Fruit fly (Drosophila melanogaster) whole organism, embryonic: ENCODE measurements around the gene Hr4.

Experiments used
- ATbp ChIP-seq: fragments of 200-800 bp; sonication (Bioruptor generic); optimal IDR thresholded peaks from 2 replicates; lab custom pipeline; 2017; ENCODE audit warnings: missing biosample characterization, mild to moderate bottlenecking, missing genetic modification characterization, missing genetic modification reagents
- Ada2b ChIP-seq: fragments of 200-800 bp; sonication (Bioruptor generic); IDR thresholded peaks from 2 replicates; pipeline ENCODE4 v1.3.6; 2022; ENCODE audit warnings: missing biosample characterization, missing genetic modification characterization
- B-H2 ChIP-seq: fragments of 200-800 bp; sonication (Bioruptor generic); optimal IDR thresholded peaks from 2 replicates; lab custom pipeline; 2018; ENCODE audit warnings: missing biosample characterization, mild to moderate bottlenecking, missing genetic modification characterization
- CG12219 ChIP-seq: fragments of 200-800 bp; sonication (Bioruptor generic); optimal IDR thresholded peaks from 3 replicates; lab custom pipeline; 2018; ENCODE audit warnings: missing biosample characterization, mild to moderate bottlenecking, missing genetic modification characterization
- CG13287 ChIP-seq: fragments of 200-800 bp; sonication (Bioruptor generic); IDR thresholded peaks from 2 replicates; pipeline ENCODE4 v1.3.6; 2022; ENCODE audit warnings: missing biosample characterization, missing genetic modification characterization; ENCODE audit not compliant: partially characterized antibody
- CG13775 ChIP-seq: fragments of 200-800 bp; sonication (Bioruptor generic); optimal IDR thresholded peaks from 3 replicates; lab custom pipeline; 2017; ENCODE audit warnings: missing biosample characterization, mild to moderate bottlenecking, missing genetic modification characterization
- CG16779 ChIP-seq: fragments of 200-800 bp; sonication (Bioruptor generic); IDR thresholded peaks from 2 replicates; pipeline ENCODE4 v1.3.6; 2022; ENCODE audit warnings: missing biosample characterization, missing genetic modification characterization
- CG16813 ChIP-seq: fragments of 200-800 bp; sonication (Bioruptor generic); IDR thresholded peaks from 3 replicates; pipeline ENCODE4 v1.3.6; 2022; ENCODE audit warnings: missing biosample characterization, missing genetic modification characterization; ENCODE audit not compliant: partially characterized antibody
- CG17186 ChIP-seq: fragments of 200-800 bp; sonication (Bioruptor generic); optimal IDR thresholded peaks from 3 replicates; lab custom pipeline; 2017; ENCODE audit warnings: missing biosample characterization, missing genetic modification reagents, missing genetic modification characterization
- CG32772 ChIP-seq: fragments of 200-800 bp; sonication (Bioruptor generic); IDR thresholded peaks from 2 replicates; pipeline ENCODE4 v1.3.6; 2022; ENCODE audit warnings: missing biosample characterization, missing genetic modification characterization
- CG4424 ChIP-seq: fragments of 200-800 bp; sonication (Bioruptor generic); optimal IDR thresholded peaks from 3 replicates; lab custom pipeline; 2016; ENCODE audit warnings: missing biosample characterization, missing genetic modification characterization
- CG5245 ChIP-seq: fragments of 200-800 bp; sonication (Bioruptor generic); optimal IDR thresholded peaks from 3 replicates; lab custom pipeline; 2016; ENCODE audit warnings: missing biosample characterization, missing genetic modification characterization
- CG7271 ChIP-seq: fragments of 200-800 bp; sonication (Bioruptor generic); optimal IDR thresholded peaks from 2 replicates; lab custom pipeline; 2018; ENCODE audit warnings: missing biosample characterization, mild to moderate bottlenecking, missing genetic modification characterization, moderate library complexity
- CG7786 ChIP-seq: fragments of 200-800 bp; sonication (Bioruptor generic); optimal IDR thresholded peaks from 2 replicates; lab custom pipeline; 2016; ENCODE audit warnings: missing biosample characterization, missing genetic modification characterization
- CG8388 ChIP-seq: fragments of 200-800 bp; sonication (Bioruptor generic); optimal IDR thresholded peaks from 2 replicates; lab custom pipeline; 2019; ENCODE audit warnings: missing biosample characterization, mild to moderate bottlenecking, missing genetic modification characterization, moderate library complexity
- D ChIP-seq, 2 experiments: fragments of 200-800 bp in 1 of 2; fragments of >200 bp in 1 of 2; sonication (Bioruptor generic) in 1 of 2; optimal IDR thresholded peaks; 2 replicates in 1 of 2; 3 replicates in 1 of 2; lab custom pipeline; 2017; ENCODE audit warnings: mild to moderate bottlenecking in 1 of 2, missing biosample characterization in 1 of 2, missing genetic modification characterization in 1 of 2, missing genetic modification reagents in 1 of 2
- Fer1 ChIP-seq: fragments of 200-800 bp; sonication (Bioruptor generic); optimal IDR thresholded peaks from 2 replicates; lab custom pipeline; 2017; ENCODE audit warnings: missing biosample characterization, mild to moderate bottlenecking, missing genetic modification characterization
- H2.0 ChIP-seq: fragments of 200-800 bp; sonication (Bioruptor generic); IDR thresholded peaks from 2 replicates; pipeline ENCODE4 v1.3.6; 2022; ENCODE audit warnings: missing biosample characterization, missing genetic modification characterization
- Lim3 ChIP-seq: fragments of 200-800 bp; sonication (Bioruptor generic); IDR thresholded peaks from 2 replicates; pipeline ENCODE4 v1.3.6; 2022; ENCODE audit warnings: missing biosample characterization, missing genetic modification characterization
- Lpt ChIP-seq: fragments of >200 bp; optimal IDR thresholded peaks from 2 replicates; lab custom pipeline; 2018; ENCODE audit warnings: missing biosample characterization, missing genetic modification characterization
- Mrtf ChIP-seq: fragments of 200-800 bp; sonication (Bioruptor generic); IDR thresholded peaks from 3 replicates; pipeline ENCODE4 v1.3.6; 2022; ENCODE audit warnings: missing biosample characterization, missing genetic modification characterization
- NC2α ChIP-seq: fragments of 200-800 bp; sonication (Bioruptor generic); optimal IDR thresholded peaks from 2 replicates; lab custom pipeline; 2016; ENCODE audit warnings: missing biosample characterization, missing genetic modification characterization
- PHDP ChIP-seq: fragments of 200-800 bp; sonication (Bioruptor generic); optimal IDR thresholded peaks from 3 replicates; lab custom pipeline; 2018; ENCODE audit warnings: missing biosample characterization, mild to moderate bottlenecking, missing genetic modification characterization, moderate library complexity
- Ravus ChIP-seq: fragments of 200-800 bp; sonication (Bioruptor generic); IDR thresholded peaks from 2 replicates; pipeline ENCODE4 v1.3.6; 2022; ENCODE audit warnings: missing biosample characterization, missing genetic modification characterization
- TFAM ChIP-seq: fragments of 200-800 bp; sonication (Bioruptor generic); optimal IDR thresholded peaks from 2 replicates; lab custom pipeline; 2017; ENCODE audit warnings: missing biosample characterization, missing genetic modification characterization, inconsistent platforms
- Vsx1 ChIP-seq: fragments of 200-800 bp; sonication (Bioruptor generic); optimal IDR thresholded peaks from 2 replicates; lab custom pipeline; 2017; ENCODE audit warnings: missing biosample characterization, mild to moderate bottlenecking, missing genetic modification characterization, missing genetic modification reagents
- abd-A ChIP-seq: fragments of 200-800 bp; sonication (Bioruptor generic); optimal IDR thresholded peaks from 3 replicates; lab custom pipeline; 2019; ENCODE audit warnings: missing biosample characterization, mild to moderate bottlenecking, missing genetic modification characterization, moderate library complexity
- amos ChIP-seq: fragments of 200-800 bp; sonication (Bioruptor generic); IDR thresholded peaks from 2 replicates; pipeline ENCODE4 v1.3.6; 2022; ENCODE audit warnings: missing biosample characterization, missing genetic modification characterization; ENCODE audit not compliant: partially characterized antibody
- bab2 ChIP-seq: fragments of 200-800 bp; sonication (Bioruptor generic); optimal IDR thresholded peaks from 2 replicates; lab custom pipeline; 2016; ENCODE audit warnings: missing biosample characterization, missing genetic modification characterization
- bcd ChIP-seq: fragments of 200-800 bp; sonication (Bioruptor generic); optimal IDR thresholded peaks from 2 replicates; lab custom pipeline; 2017; ENCODE audit warnings: missing biosample characterization, mild to moderate bottlenecking, missing genetic modification characterization
- caup ChIP-seq: fragments of 200-800 bp; sonication (Bioruptor generic); optimal IDR thresholded peaks from 3 replicates; lab custom pipeline; 2017; ENCODE audit warnings: missing biosample characterization, mild to moderate bottlenecking, missing genetic modification characterization, moderate library complexity; ENCODE audit not compliant: severe bottlenecking
- danr ChIP-seq: fragments of 200-800 bp; sonication (Bioruptor generic); IDR thresholded peaks from 2 replicates; pipeline ENCODE4 v1.3.6; 2022; ENCODE audit warnings: missing biosample characterization, missing genetic modification characterization
- disco-r ChIP-seq: fragments of 200-800 bp; sonication (Bioruptor generic); optimal IDR thresholded peaks from 2 replicates; lab custom pipeline; 2016; ENCODE audit warnings: missing biosample characterization, missing genetic modification characterization
- grau ChIP-seq: fragments of 200-800 bp; optimal IDR thresholded peaks from 3 replicates; lab custom pipeline; 2019; ENCODE audit warnings: missing biosample characterization, mild to moderate bottlenecking, missing genetic modification characterization, moderate library complexity
- her ChIP-seq: fragments of 200-800 bp; sonication (Bioruptor generic); optimal IDR thresholded peaks from 2 replicates; lab custom pipeline; 2016; ENCODE audit warnings: missing biosample characterization, missing genetic modification characterization
- jing ChIP-seq: fragments of 200-800 bp; sonication (Bioruptor generic); optimal IDR thresholded peaks from 2 replicates; lab custom pipeline; 2018; ENCODE audit warnings: missing biosample characterization, mild to moderate bottlenecking, missing genetic modification characterization
- kah ChIP-seq: fragments of 200-800 bp; sonication (Bioruptor generic); optimal IDR thresholded peaks from 2 replicates; lab custom pipeline; 2018; ENCODE audit warnings: missing biosample characterization, mild to moderate bottlenecking, missing genetic modification characterization
- mam ChIP-seq: fragments of 200-800 bp; sonication (Bioruptor generic); optimal IDR thresholded peaks from 3 replicates; lab custom pipeline; 2016; ENCODE audit warnings: missing biosample characterization, missing genetic modification characterization
- odd ChIP-seq: fragments of 200-800 bp; sonication (Bioruptor generic); optimal IDR thresholded peaks from 2 replicates; lab custom pipeline; 2017; ENCODE audit warnings: missing biosample characterization, mild to moderate bottlenecking, missing genetic modification characterization
- otp ChIP-seq: fragments of 200-800 bp; sonication (Bioruptor generic); IDR thresholded peaks from 3 replicates; pipeline ENCODE4, ENCODE4 v1.3.6; 2022; ENCODE audit warnings: missing biosample characterization, missing genetic modification characterization
- phol ChIP-seq: fragments of 200-800 bp; sonication (Bioruptor generic); optimal IDR thresholded peaks from 3 replicates; lab custom pipeline; 2018; ENCODE audit warnings: missing biosample characterization, mild to moderate bottlenecking, missing genetic modification characterization, moderate library complexity
- tio ChIP-seq: fragments of 200-800 bp; sonication (Bioruptor generic); optimal IDR thresholded peaks from 2 replicates; lab custom pipeline; 2017; ENCODE audit warnings: missing biosample characterization, missing genetic modification characterization, inconsistent platforms
- tna ChIP-seq: fragments of 200-800 bp; sonication (Bioruptor generic); IDR thresholded peaks from 2 replicates; pipeline ENCODE4 v1.3.6; 2022; ENCODE audit warnings: missing biosample characterization, missing genetic modification characterization; ENCODE audit not compliant: partially characterized antibody
- trem ChIP-seq: fragments of 200-800 bp; optimal IDR thresholded peaks from 3 replicates; lab custom pipeline; 2019; ENCODE audit warnings: missing biosample characterization, mild to moderate bottlenecking, missing genetic modification characterization, moderate library complexity
- tup ChIP-seq: fragments of 200-800 bp; sonication (Bioruptor generic); optimal IDR thresholded peaks from 2 replicates; lab custom pipeline; 2016; ENCODE audit warnings: missing biosample characterization, mild to moderate bottlenecking, missing genetic modification characterization, moderate library complexity
- vfl ChIP-seq: fragments of 200-800 bp; sonication (Bioruptor generic); optimal IDR thresholded peaks from 2 replicates; lab custom pipeline; 2016; ENCODE audit warnings: missing biosample characterization, missing genetic modification characterization
- wek ChIP-seq: fragments of 200-800 bp; sonication (Bioruptor generic); optimal IDR thresholded peaks from 3 replicates; lab custom pipeline; 2018; ENCODE audit warnings: missing biosample characterization, mild to moderate bottlenecking, missing genetic modification characterization, moderate library complexity
- zf30C ChIP-seq: fragments of 200-800 bp; sonication (Bioruptor generic); optimal IDR thresholded peaks from 3 replicates; lab custom pipeline; 2018; ENCODE audit warnings: missing biosample characterization, mild to moderate bottlenecking, missing genetic modification characterization

Gene Hr4

DNA sequence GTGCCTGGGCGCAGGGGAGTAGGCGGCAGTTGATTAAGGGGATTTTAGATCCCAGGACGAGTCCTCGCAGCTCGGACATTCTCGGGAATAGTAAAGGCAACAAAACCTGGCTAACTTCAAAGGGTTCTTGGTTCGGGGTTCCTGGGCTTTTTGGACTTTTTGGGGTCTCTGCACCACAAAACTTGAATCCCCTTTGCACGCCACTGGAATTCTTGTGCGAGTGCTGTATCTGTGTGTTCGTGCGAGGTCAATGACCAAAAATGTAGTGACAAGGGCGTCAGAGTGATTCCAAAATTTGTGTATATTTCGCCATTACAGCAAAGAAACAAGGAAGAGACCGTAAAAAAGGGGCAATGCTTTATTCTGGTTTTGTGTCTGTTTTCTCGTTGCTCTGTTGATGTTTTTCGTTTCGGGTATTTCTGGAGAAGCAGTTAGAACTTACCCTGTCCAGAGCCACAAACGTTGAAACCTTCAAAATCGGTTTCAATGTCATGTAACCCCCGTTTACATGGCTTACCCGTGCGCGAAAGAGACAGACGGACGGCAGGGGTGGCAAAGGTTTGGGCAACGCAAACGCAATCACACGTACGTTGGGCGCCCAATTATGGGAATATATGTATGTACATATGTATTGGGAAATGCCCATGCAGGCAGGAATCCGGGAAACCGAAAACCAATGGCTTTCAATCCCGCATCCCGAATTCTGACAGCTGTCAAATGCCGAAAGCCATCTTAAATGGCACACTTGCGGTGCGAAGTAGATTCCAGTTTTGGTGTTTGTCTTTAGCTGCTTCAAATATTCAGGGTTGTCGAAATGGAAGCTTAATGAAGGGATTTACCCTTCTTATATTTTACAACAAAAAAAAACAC is 2.7 kb downstream of the Hr4 start (continued):
- TF ChIP-seq Mrtf (GFP tag; lab: Robert Waterston, UW): peak; percentile 37; the same call in 1 of the 3 replicates
- no peak for TF ChIP-seq CG16779 (GFP tag; lab: Robert Waterston, UW)
- no peak for TF ChIP-seq CG5245 (GFP tag; lab: Kevin White, UChicago)
- peak; percentile 55 for TF ChIP-seq CG7786 (GFP tag; lab: Kevin White, UChicago)
- TF ChIP-seq kah (GFP tag; lab: Kevin White, UChicago): no peak
- TF ChIP-seq amos (GFP tag; lab: Robert Waterston, UW): no peak
- peak; percentile 45 for TF ChIP-seq CG32772
- TF ChIP-seq trem (tag; lab: Kevin White, UChicago): no peak
- no peak for TF ChIP-seq tna (GFP tag; lab: Robert Waterston, UW)
- TF ChIP-seq CG4424 (GFP tag; lab: Kevin White, UChicago): peak; percentile 11
- no peak for TF ChIP-seq Lpt
- TF ChIP-seq Ravus (GFP tag; lab: Robert Waterston, UW): no peak
- no peak for TF ChIP-seq D (optimal IDR thresholded peaks at IDR 0.05; lab: Kevin White, UChicago)
- no peak for TF ChIP-seq D (GFP tag; optimal IDR thresholded peaks at IDR 0.05; lab: Kevin White, UChicago)
- TF ChIP-seq Ada2b (GFP tag; lab: Robert Waterston, UW): peak; percentile 45; the same call in 1 of the 2 replicates
- TF ChIP-seq tup (GFP tag; lab: Kevin White, UChicago): no peak
- TF ChIP-seq CG7271 (tag; lab: Kevin White, UChicago): no peak
- TF ChIP-seq disco-r (GFP tag; lab: Kevin White, UChicago): no peak
- peak; percentile 62 for TF ChIP-seq CG8388 (GFP tag; lab: Kevin White, UChicago)
- TF ChIP-seq CG13775: no peak
- peak; percentile 52 for TF ChIP-seq grau
- no peak for TF ChIP-seq CG13287 (GFP tag; lab: Robert Waterston, UW)
- TF ChIP-seq Lim3 (GFP tag; lab: Robert Waterston, UW): no peak
- TF ChIP-seq danr (GFP tag; lab: Robert Waterston, UW): peak; percentile 41; the same call in 1 of the 2 replicates
- peak; percentile 5 for TF ChIP-seq abd-A (tag; lab: Kevin White, UChicago)
- TF ChIP-seq Vsx1 (GFP tag; lab: Kevin White, UChicago): no peak
- peak; percentile 9 for TF ChIP-seq jing
- TF ChIP-seq PHDP (tag; lab: Kevin White, UChicago): peak; percentile 65
- peak; percentile 24 for TF ChIP-seq vfl
- peak; percentile 43 for TF ChIP-seq phol (tag; lab: Kevin White, UChicago)
- TF ChIP-seq wek (GFP tag; lab: Kevin White, UChicago): no peak
- TF ChIP-seq NC2α: no peak
- TF ChIP-seq otp (GFP tag; lab: Robert Waterston, UW): peak; percentile 56; the same call in 1 of the 3 replicates
- TF ChIP-seq H2.0: 0 out of 2 replicates have a peak, but pooled peaks have one; percentile 32
- no peak for TF ChIP-seq tio
- no peak for TF ChIP-seq CG16813
- TF ChIP-seq ATbp (GFP tag; lab: Kevin White, UChicago): peak; percentile 60
- TF ChIP-seq bcd (GFP tag; lab: Kevin White, UChicago): no peak
- TF ChIP-seq zf30C (GFP tag; lab: Kevin White, UChicago): no peak
- no peak for TF ChIP-seq TFAM
- TF ChIP-seq mam (GFP tag; lab: Kevin White, UChicago): peak; percentile 55
- TF ChIP-seq B-H2 (GFP tag; lab: Kevin White, UChicago): no peak
- peak; percentile 30 for TF ChIP-seq CG12219 (GFP tag; lab: Kevin White, UChicago)
- TF ChIP-seq odd (GFP tag; lab: Kevin White, UChicago): no peak
- TF ChIP-seq CG17186: no peak
- peak; percentile 9 for TF ChIP-seq bab2
- peak; percentile 51 for TF ChIP-seq Fer1 (GFP tag; lab: Kevin White, UChicago)
- peak; percentile 74 for TF ChIP-seq her
- no peak for TF ChIP-seq caup (GFP tag; lab: Kevin White, UChicago)
